Fruit fly (Drosophila melanogaster): ENCODE results near the gene CG14342.

The CG14342 gene

DNA sequence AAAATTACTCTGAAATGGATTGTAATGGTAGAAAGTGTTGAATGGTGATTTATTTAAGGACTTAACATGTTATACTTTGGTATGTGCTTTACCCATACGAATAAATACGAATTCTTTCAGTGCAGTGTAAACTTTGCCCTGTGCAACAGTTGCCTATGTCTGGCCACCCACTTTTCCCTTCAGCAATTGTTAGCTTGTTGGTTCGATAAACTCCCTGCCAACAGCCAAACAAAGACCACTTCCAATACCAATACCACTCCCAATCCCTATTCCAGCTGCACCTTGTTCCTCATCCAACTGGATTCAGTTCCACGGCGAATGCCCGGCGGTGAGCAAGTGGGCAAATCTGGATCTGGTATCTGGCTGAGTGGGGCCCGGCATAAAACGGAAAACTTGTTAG is at the start of gene CG14342:
TSS of gene CG14342 (plus strand) at position 301 of the 400 bp plus-strand sequence.
- TF ChIP-seq CG8478 (optimal IDR thresholded peaks at IDR 0.05), result no peak
- TF ChIP-seq CTCF (optimal IDR thresholded peaks at IDR 0.05), result no peak

DNA sequence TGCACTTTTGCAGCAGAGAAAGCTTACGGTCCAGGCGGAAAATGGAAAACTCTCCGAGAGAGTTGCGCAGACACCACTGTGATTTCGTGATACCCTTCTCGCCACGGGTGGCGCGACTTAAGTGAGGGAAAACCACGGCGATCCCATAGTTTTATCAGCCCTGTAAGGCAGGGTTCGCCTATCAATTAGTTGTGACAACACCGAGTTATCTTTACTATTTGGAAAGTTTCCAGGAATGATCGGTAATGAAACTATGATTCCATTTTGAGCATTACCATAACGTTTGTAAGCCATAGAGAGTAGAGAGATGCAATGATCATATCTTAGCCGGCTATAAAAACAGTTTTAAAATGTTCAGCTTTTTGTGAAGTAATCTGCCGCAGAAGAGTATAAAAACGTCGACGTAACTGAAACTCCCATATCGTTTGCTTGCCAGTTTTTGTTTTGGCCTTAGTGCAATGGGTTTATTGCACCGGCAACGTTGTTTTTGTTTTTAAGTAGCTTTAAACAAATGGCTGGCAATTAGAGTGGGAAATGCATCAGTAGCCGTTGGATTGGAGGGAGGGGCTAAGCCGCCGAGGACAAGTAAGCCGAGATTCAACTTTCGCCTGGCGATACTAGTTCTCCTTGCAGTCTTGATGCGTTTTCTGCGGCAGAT is 47.3 kb upstream of the CG14342 start:
- TF ChIP-seq CG8478 (optimal IDR thresholded peaks at IDR 0.05), result no peak
- TF ChIP-seq CTCF (optimal IDR thresholded peaks at IDR 0.05), result no peak

DNA sequence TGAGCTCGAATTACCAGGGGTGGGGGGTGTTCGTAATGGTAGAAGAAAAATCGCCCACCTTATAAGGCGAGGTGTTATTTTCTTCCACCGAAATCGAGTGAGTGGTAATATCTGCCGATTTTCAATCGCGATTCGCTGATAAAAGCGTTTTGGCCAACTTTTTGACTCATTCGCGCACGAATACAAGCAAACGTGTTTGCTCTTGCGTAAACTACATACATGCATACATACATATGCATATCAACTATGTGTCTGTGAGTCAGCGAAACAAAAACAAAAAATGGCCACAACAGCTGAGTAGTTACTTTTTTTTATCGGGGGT is 46.7 kb upstream of the CG14342 start:
- TF ChIP-seq CTCF (optimal IDR thresholded peaks at IDR 0.05) (no peak), CG8478 (optimal IDR thresholded peaks at IDR 0.05) (no peak)

DNA sequence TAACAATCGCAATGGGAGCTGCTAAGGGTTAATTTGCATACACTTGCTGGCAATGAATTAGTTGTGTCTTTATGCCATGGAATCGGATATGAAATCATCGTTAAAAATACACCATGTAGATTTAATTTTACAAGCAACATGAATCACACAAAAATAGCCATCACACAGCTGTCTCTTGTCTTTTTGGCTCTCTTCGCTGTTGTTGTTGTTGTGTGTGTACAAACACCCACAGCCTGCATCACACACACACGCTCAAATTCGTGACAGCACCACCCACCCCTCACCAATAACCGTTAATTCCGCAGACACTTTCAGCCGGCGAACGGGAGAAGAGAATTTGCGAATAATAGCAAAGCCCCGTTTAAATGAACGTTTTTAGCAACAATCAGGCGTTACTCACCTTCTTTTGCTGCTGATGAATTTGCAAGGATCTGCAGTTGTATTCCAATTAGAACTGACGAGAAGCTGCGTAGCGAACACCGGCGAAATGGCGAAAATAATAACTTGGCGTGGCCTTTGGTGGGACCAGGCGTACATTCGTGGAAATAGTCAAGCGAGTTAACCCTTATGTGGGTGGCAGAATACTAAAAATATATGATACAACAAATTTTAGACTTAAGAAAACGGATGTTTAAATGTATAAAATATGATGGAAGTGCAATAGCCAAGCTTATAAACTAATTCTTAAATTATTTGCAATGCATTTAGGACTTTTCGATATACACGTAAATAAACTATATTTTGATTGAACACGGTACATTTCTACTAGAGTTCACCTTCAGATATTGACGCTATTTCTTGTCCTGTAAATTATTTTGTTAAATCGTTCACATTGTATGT is 46.1 kb upstream of the CG14342 start, which contains the start of gene capt:
TSS of gene capt (minus strand) at position 584 of the 840 bp plus-strand sequence.
- TF ChIP-seq CTCF (optimal IDR thresholded peaks at IDR 0.05) (no peak), CG8478 (optimal IDR thresholded peaks at IDR 0.05) (no peak)

DNA sequence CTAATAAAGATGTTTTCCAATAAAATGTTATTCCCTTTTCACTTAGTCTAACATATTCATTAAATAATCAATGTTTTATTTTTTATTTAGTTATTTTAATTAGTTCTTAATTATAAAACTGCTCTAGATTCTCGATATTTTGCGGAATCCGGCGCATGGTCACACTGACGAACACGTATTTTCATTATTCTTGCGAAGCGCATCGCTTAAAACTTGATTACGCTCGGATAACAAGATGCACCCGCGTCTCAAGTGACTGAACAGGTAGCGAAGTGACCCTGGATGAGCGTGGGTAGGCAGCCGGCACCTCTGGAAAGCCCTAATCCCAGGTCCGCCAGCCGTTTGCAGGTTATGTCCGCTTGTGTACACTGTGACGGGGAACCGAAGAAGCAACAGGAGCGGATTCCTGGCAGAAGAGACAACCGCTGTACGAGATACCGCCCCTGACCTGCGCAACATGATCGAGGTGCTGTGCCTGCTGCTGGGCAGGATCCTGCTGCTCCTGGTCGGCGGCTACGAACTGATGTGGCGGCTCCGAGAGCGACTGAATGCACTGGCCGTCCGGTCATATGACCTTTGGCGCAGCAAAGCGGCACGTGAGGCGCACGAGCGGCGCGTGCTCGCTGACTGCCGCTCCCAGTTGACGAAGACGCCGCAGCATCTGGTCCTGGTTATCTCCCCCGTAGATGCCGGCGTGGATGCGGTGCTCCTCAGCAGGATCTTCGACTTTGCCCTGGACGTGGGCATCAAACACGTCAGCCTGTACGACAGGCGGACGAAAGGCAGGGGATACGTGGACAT is 45.3 kb upstream of the CG14342 start, which contains the start of gene Tango14:
TSS of gene Tango14 (plus strand) at position 143 of the 801 bp plus-strand sequence.
- TF ChIP-seq CTCF (optimal IDR thresholded peaks at IDR 0.05) (no peak), CG8478 (optimal IDR thresholded peaks at IDR 0.05) (no peak)

DNA sequence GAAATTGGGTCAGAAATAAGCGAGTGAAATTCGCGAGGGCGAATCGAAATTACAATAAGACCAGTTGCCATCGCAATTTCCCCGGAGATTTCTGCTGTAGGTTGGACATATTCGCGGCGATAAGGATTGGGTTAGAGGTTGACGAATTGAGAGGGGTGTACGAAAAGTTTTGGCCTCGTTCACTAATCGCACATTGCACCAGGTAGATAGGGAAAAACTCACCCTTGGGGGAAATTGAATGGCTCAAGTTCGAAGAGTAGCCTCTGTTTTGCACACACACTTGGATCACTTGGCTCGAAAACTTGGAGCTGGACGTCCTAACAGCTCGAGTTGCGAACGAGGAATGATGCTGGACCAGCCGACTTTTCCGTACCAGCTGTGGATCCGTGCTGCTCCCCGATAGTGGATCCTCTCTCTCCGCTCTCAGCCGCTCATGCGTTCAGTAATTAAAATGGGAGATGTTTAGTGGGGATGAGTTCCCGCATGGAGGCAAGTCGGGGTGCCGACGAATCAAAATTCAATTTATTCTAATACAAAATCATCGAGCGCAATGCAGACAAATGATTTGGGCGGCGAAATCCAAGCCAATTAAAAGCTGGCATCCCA is 40.4 kb upstream of the CG14342 start, which contains the start of gene CG5080:
TSS of gene CG5080 (minus strand) at position 349 of the 606 bp plus-strand sequence.
- TF ChIP-seq CTCF (optimal IDR thresholded peaks at IDR 0.05) (no peak), CG8478 (optimal IDR thresholded peaks at IDR 0.05) (no peak)

DNA sequence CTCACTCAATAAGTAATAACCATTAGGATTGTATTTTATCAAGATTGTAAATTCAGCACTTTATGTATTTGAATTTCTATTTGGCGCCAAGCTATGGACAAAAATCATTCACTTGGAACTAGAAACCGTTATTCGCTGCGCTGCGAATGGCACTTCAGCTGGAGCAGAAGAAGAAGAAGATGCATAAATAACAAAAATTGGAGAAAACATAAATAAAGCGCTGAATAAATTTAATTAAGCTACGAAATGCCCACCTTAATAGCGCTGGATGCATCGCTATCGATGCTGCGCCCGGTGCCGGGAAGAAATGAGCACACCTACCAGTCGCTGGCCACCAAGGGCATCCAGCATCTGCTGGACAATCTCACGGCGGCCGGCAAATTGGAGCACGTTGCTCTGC is 39.7 kb upstream of the CG14342 start, which contains the start of gene IntS14:
TSS of gene IntS14 (plus strand) at position 150 of the 400 bp plus-strand sequence.
- no peak for TF ChIP-seq CG8478 (optimal IDR thresholded peaks at IDR 0.05)
- TF ChIP-seq CTCF (optimal IDR thresholded peaks at IDR 0.05), result no peak

DNA sequence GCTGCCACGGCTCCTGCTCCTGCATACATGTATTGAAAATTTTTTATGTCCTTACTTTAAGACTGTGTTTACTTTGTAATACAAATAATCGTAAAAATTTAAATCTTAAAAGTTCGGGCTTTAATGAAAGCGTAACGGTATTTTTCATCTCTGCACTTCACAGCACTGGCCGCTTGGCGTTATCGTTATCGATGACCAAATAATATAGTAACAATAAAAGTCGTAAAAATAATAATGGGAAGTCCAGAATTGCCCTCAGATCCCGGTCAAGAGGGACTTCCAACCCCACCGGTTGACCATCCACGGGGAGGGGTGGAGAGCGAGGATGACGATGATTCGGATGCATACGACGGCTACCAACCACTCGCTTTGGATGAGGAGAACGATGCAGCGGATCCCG is 37.7 kb upstream of the CG14342 start, which contains the start of gene CG14341:
TSS of gene CG14341 (plus strand) at position 181 of the 400 bp plus-strand sequence.
- TF ChIP-seq CG8478 (optimal IDR thresholded peaks at IDR 0.05) (no peak), CTCF (optimal IDR thresholded peaks at IDR 0.05) (no peak)

DNA sequence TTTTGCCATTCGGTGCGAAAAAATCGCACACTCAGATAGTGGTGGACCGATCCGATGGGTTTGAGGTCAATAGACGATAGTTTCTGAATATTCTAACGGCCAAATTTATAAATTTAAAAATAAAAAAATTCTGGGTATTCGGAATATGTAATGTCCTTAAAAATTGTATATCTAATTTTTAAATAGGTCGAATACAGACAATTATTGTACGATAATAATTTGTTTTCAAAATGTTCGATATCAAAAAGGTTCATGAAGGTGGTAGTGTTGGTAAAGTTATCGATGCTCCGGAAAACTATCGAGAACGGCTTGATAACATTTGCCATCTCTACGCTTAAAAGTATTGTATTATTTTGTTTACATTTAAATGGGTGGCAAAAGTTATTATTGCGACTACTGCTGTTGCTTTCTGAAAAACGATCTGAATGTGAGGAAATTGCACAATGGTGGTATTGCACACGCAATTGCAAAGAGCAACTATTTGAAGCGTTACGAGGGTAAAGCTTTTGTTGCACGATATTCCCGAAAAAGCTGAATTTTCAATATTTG is 34.1 kb upstream of the CG14342 start, which contains the start of the genes CG31922 and Plap:
TSS of gene CG31922 (plus strand) at position 315 of the 549 bp plus-strand sequence.
TSS of gene Plap (minus strand) at position 499 of the 549 bp plus-strand sequence.
- no peak for TF ChIP-seq CTCF (optimal IDR thresholded peaks at IDR 0.05)
- no peak for TF ChIP-seq CG8478 (optimal IDR thresholded peaks at IDR 0.05)

DNA sequence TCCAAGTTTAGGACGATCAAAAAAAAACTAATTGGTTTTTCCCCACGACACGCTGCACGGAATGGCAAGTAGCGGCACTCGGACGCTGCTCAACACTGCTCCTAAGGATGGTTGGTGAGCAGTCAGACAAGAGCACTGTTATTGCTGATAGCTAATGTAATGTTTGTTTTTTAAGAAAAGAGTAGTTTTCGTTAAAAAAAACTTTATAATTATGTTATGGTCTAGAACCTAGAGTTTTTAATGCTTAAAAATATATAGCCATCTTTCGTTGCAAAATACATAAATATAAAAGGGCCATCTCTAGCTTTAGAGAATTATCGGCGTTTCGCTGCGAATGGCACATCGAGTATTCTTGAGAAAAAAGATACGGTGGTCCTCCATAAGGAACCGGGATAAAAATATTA is 31.3 kb upstream of the CG14342 start, which contains the start of the genes Charon and CG4887:
TSS of gene Charon (minus strand) at position 102 of the 404 bp plus-strand sequence.
TSS of gene CG4887 (plus strand) at position 306 of the 404 bp plus-strand sequence.
- TF ChIP-seq CTCF (optimal IDR thresholded peaks at IDR 0.05) (no peak), CG8478 (optimal IDR thresholded peaks at IDR 0.05) (no peak)

DNA sequence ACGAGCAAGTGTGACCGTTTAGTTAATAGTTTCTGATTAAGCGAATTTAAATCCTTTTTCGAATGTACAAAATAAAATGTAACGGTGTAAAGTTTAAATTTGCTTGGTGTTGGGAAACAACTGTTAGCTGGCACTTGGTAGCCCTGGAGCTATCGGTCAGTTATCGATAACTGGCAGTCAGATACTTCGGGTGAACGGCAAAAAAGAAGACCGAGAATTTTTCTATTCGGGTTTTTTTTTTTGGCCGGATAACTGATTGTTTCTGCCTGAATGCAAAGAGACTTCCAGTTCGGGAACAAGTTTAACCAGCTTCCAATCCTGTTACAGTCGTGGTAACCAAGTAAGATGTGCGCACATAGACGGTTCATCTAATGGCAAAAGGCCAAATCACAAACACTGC is 26.5 kb upstream of the CG14342 start, which contains the start of gene CG4896:
TSS of gene CG4896 (plus strand) at position 169 of the 400 bp plus-strand sequence.
- TF ChIP-seq CTCF (optimal IDR thresholded peaks at IDR 0.05) (no peak), CG8478 (optimal IDR thresholded peaks at IDR 0.05) (no peak)

DNA sequence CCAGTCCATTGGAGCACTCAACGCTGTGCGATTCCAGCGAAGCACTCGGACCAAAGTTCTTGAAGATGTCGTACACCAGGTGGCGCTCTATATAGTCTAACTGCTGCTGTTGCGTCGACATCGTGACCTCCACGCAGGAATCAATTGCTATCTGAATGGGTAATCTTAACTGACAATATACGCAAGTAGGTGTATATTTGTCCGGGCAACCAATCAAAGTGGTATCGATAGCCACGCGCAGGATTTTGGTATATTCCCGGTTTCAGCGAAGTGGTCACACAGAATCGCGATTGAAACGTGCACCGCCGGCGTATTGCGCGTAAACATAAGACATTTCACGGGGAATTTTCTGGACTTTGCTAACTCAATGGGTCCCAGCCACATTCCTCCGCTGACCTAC is 20.2 kb upstream of the CG14342 start, which contains the start of the genes CG5126 and Tgt:
TSS of gene CG5126 (minus strand) at position 222 of the 400 bp plus-strand sequence.
TSS of gene Tgt (plus strand) at position 267 of the 400 bp plus-strand sequence.
- TF ChIP-seq CG8478 (optimal IDR thresholded peaks at IDR 0.05) (no peak), CTCF (optimal IDR thresholded peaks at IDR 0.05) (peak; percentile 68 to 83)

DNA sequence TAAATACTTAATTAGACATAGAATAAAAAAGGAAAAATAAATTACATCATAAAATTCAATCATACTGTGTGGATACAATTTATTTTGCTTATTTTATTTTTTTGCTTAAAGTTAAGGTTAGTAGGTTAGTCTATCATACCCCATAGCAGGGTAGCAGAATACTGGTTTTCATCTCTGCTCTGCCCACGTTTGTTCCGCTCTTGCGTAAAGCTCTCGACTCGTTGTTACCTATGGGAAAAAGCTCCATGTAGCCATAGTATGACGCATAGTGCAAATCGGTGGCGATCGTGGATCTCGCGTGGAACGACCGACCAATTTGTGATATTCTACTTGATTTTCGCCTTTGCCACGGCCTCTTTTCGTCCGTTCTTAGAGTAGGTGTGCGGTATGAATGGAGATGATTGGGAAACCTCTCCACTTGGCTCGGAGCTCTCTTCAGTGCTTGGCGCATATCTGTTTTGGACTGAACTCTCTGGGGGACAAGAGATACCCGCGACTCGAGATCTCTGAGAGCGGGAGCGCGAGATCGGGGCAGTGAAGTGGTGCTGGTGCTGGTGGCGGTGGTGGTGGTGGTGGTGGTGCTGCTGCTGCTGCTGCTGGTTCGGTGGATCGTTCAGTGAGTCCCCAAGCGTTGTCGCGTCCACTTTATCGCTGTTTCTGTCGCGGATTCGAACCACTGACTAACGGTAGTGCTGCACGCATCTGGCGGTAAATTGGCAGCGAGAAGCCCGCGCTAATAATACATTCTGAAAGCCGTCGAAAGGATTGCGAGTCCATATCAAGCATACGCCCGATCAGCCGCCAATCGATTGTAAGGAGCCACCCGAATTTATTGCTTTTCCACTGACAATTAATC is 18.1 kb upstream of the CG14342 start, which contains the start of gene CG5001:
TSS of gene CG5001 (plus strand) at position 116 of the 856 bp plus-strand sequence.
- no peak for TF ChIP-seq CTCF (optimal IDR thresholded peaks at IDR 0.05)
